Fruit fly (Drosophila melanogaster) whole organism, embryonic: ENCODE data around the gene CG43085.
A peak's percentile ranks its signal among the peaks of the same experiment; 100 is the strongest.

Experiments used
- ATbp ChIP-seq: fragments of 200-800 bp; sonication (Bioruptor generic); optimal IDR thresholded peaks from 2 replicates; lab custom pipeline; 2017; ENCODE audit warnings: missing biosample characterization, mild to moderate bottlenecking, missing genetic modification characterization, missing genetic modification reagents
- CG11085 ChIP-seq: fragments of 200-800 bp; sonication (Bioruptor generic); IDR thresholded peaks from 2 replicates; pipeline ENCODE4 v1.3.6; 2022; ENCODE audit warnings: missing biosample characterization, missing genetic modification characterization
- CG12155 ChIP-seq: fragments of 200-800 bp; sonication (Bioruptor generic); optimal IDR thresholded peaks from 3 replicates; lab custom pipeline; 2016; ENCODE audit warnings: missing biosample characterization, missing genetic modification characterization
- CG12391 ChIP-seq: fragments of 200-800 bp; sonication (Bioruptor generic); optimal IDR thresholded peaks from 3 replicates; lab custom pipeline; 2018; ENCODE audit warnings: missing biosample characterization, mild to moderate bottlenecking, missing genetic modification characterization, moderate library complexity
- CG13624 ChIP-seq: fragments of 200-800 bp; sonication (Bioruptor generic); optimal IDR thresholded peaks from 2 replicates; lab custom pipeline; 2016; ENCODE audit warnings: missing biosample characterization, missing genetic modification characterization
- CG15696 ChIP-seq: fragments of 200-800 bp; sonication (Bioruptor generic); optimal IDR thresholded peaks from 2 replicates; lab custom pipeline; 2019; ENCODE audit warnings: missing biosample characterization, mild to moderate bottlenecking, missing genetic modification characterization, moderate library complexity
- CG1603 ChIP-seq: fragments of 200-800 bp; sonication (Bioruptor generic); optimal IDR thresholded peaks from 2 replicates; lab custom pipeline; 2019; ENCODE audit warnings: missing biosample characterization, mild to moderate bottlenecking, missing genetic modification characterization, moderate library complexity
- CG16779 ChIP-seq: fragments of 200-800 bp; sonication (Bioruptor generic); IDR thresholded peaks from 2 replicates; pipeline ENCODE4 v1.3.6; 2022; ENCODE audit warnings: missing biosample characterization, missing genetic modification characterization
- CG17802 ChIP-seq: fragments of 200-800 bp; sonication (Bioruptor generic); optimal IDR thresholded peaks from 2 replicates; lab custom pipeline; 2018; ENCODE audit warnings: missing biosample characterization, mild to moderate bottlenecking, missing genetic modification characterization, moderate library complexity
- CG18262 ChIP-seq: fragments of 200-800 bp; optimal IDR thresholded peaks from 3 replicates; lab custom pipeline; 2019; ENCODE audit warnings: missing biosample characterization, mild to moderate bottlenecking, missing genetic modification characterization, moderate library complexity
- CG30403 ChIP-seq: fragments of 200-800 bp; sonication (Bioruptor generic); optimal IDR thresholded peaks from 3 replicates; lab custom pipeline; 2016; ENCODE audit warnings: missing biosample characterization, missing genetic modification characterization
- CG31365 ChIP-seq: fragments of 200-800 bp; sonication (Bioruptor generic); optimal IDR thresholded peaks from 2 replicates; lab custom pipeline; 2018; ENCODE audit warnings: missing biosample characterization, mild to moderate bottlenecking, missing genetic modification characterization
- CG3281 ChIP-seq: fragments of 200-800 bp; sonication (Bioruptor generic); optimal IDR thresholded peaks from 3 replicates; lab custom pipeline; 2017; ENCODE audit warnings: missing biosample characterization, mild to moderate bottlenecking, missing genetic modification characterization
- CG3407 ChIP-seq: fragments of 200-800 bp; sonication (Bioruptor generic); optimal IDR thresholded peaks from 2 replicates; lab custom pipeline; 2018; ENCODE audit warnings: missing biosample characterization, mild to moderate bottlenecking, missing genetic modification characterization
- CG3847 ChIP-seq: fragments of 200-800 bp; sonication (Bioruptor generic); IDR thresholded peaks from 2 replicates; pipeline ENCODE4 v1.3.6; 2022; ENCODE audit warnings: missing biosample characterization, missing genetic modification characterization
- CG4282 ChIP-seq: fragments of 200-800 bp; sonication (Bioruptor generic); optimal IDR thresholded peaks from 2 replicates; lab custom pipeline; 2016; ENCODE audit warnings: missing biosample characterization, missing genetic modification characterization
- CG43689 ChIP-seq: fragments of 200-800 bp; sonication (Bioruptor generic); IDR thresholded peaks from 2 replicates; pipeline ENCODE4 v1.3.6; 2022; ENCODE audit warnings: missing biosample characterization, missing genetic modification characterization
- CG4617 ChIP-seq: fragments of 200-800 bp; sonication (Bioruptor generic); optimal IDR thresholded peaks from 3 replicates; lab custom pipeline; 2016; ENCODE audit warnings: missing biosample characterization, missing genetic modification characterization, borderline replicate concordance
- CG4730 ChIP-seq: fragments of 200-800 bp; sonication (Bioruptor generic); IDR thresholded peaks from 2 replicates; pipeline ENCODE4 v1.3.6; 2022; ENCODE audit warnings: missing biosample characterization, missing genetic modification characterization
- CG6175 ChIP-seq: fragments of 200-800 bp; sonication (Bioruptor generic); IDR thresholded peaks from 3 replicates; pipeline ENCODE4 v1.3.6; 2022; ENCODE audit warnings: missing biosample characterization, missing genetic modification characterization
- CG6254 ChIP-seq: fragments of 200-800 bp; sonication (Bioruptor generic); optimal IDR thresholded peaks from 3 replicates; lab custom pipeline; 2017; ENCODE audit warnings: mild to moderate bottlenecking, missing biosample characterization, missing genetic modification reagents, missing genetic modification characterization
- CG6272 ChIP-seq: fragments of 200-800 bp; sonication (Bioruptor generic); IDR thresholded peaks from 2 replicates; pipeline ENCODE4 v1.3.6; 2022; ENCODE audit warnings: missing biosample characterization, missing genetic modification characterization
- CG8359 ChIP-seq: fragments of 200-800 bp; sonication (Bioruptor generic); optimal IDR thresholded peaks from 2 replicates; lab custom pipeline; 2017; ENCODE audit warnings: missing biosample characterization, mild to moderate bottlenecking, missing genetic modification characterization, borderline replicate concordance
- CG8924 ChIP-seq: fragments of 200-800 bp; optimal IDR thresholded peaks from 3 replicates; lab custom pipeline; 2019; ENCODE audit warnings: missing biosample characterization, mild to moderate bottlenecking, missing genetic modification characterization, moderate library complexity
- Deaf1 ChIP-seq: fragments of 200-800 bp; optimal IDR thresholded peaks from 3 replicates; lab custom pipeline; 2019; ENCODE audit warnings: missing biosample characterization, mild to moderate bottlenecking, missing genetic modification characterization, moderate library complexity
- Drgx ChIP-seq: fragments of 200-800 bp; sonication (Bioruptor generic); IDR thresholded peaks from 2 replicates; pipeline ENCODE4 v1.3.6; 2022; ENCODE audit warnings: missing biosample characterization, missing genetic modification characterization
- E2f1 ChIP-seq: fragments of 200-800 bp; sonication (Bioruptor generic); IDR thresholded peaks from 2 replicates; pipeline ENCODE4 v1.3.6; 2022; ENCODE audit warnings: missing biosample characterization, missing genetic modification characterization
- HLH54F ChIP-seq: fragments of 200-800 bp; sonication (Bioruptor generic); optimal IDR thresholded peaks from 3 replicates; lab custom pipeline; 2016; ENCODE audit warnings: missing biosample characterization, missing genetic modification characterization
- Lpt ChIP-seq: fragments of >200 bp; optimal IDR thresholded peaks from 2 replicates; lab custom pipeline; 2018; ENCODE audit warnings: missing biosample characterization, missing genetic modification characterization
- MBD-R2 ChIP-seq: fragments of 200-800 bp; sonication (Bioruptor generic); IDR thresholded peaks from 2 replicates; pipeline ENCODE4 v1.3.6; 2022; ENCODE audit warnings: missing biosample characterization, missing genetic modification characterization
- Neu2 ChIP-seq: fragments of 200-800 bp; sonication (Bioruptor generic); optimal IDR thresholded peaks from 3 replicates; lab custom pipeline; 2016; ENCODE audit warnings: missing biosample characterization, missing genetic modification characterization, borderline replicate concordance
- PHDP ChIP-seq: fragments of 200-800 bp; sonication (Bioruptor generic); optimal IDR thresholded peaks from 3 replicates; lab custom pipeline; 2018; ENCODE audit warnings: missing biosample characterization, mild to moderate bottlenecking, missing genetic modification characterization, moderate library complexity
- YL-1 ChIP-seq: fragments of 200-800 bp; sonication (Bioruptor generic); optimal IDR thresholded peaks from 3 replicates; lab custom pipeline; 2017; ENCODE audit warnings: missing biosample characterization, mild to moderate bottlenecking, missing genetic modification characterization
- ash1 ChIP-seq: fragments of 200-800 bp; sonication (Bioruptor generic); optimal IDR thresholded peaks from 2 replicates; lab custom pipeline; 2018; ENCODE audit warnings: missing biosample characterization, mild to moderate bottlenecking, missing genetic modification characterization
- bowl ChIP-seq: fragments of 200-800 bp; sonication (Bioruptor generic); IDR thresholded peaks from 2 replicates; pipeline ENCODE4 v1.3.6; 2022; ENCODE audit warnings: missing biosample characterization, missing genetic modification characterization
- cato ChIP-seq: fragments of 200-800 bp; sonication (Bioruptor generic); optimal IDR thresholded peaks from 2 replicates; lab custom pipeline; 2016; ENCODE audit warnings: missing biosample characterization, missing genetic modification characterization, borderline replicate concordance
- gce ChIP-seq: fragments of 200-800 bp; sonication (Bioruptor generic); IDR thresholded peaks from 3 replicates; pipeline ENCODE4 v1.3.6; 2022; ENCODE audit warnings: missing biosample characterization, missing genetic modification characterization
- gsb ChIP-seq: fragments of 200-800 bp; sonication (Bioruptor generic); IDR thresholded peaks from 2 replicates; pipeline ENCODE4 v1.3.6; 2022; ENCODE audit warnings: missing biosample characterization, missing genetic modification characterization
- hbn ChIP-seq: fragments of 200-800 bp; sonication (Bioruptor generic); IDR thresholded peaks from 2 replicates; pipeline ENCODE4 v1.3.6; 2022; ENCODE audit warnings: missing biosample characterization, missing genetic modification characterization; ENCODE audit not compliant: partially characterized antibody
- lmd ChIP-seq: fragments of 200-800 bp; sonication (Bioruptor generic); IDR thresholded peaks from 2 replicates; pipeline ENCODE4 v1.3.6; 2022; ENCODE audit warnings: missing biosample characterization, missing genetic modification characterization
- psq ChIP-seq: fragments of 200-800 bp; sonication (Bioruptor generic); optimal IDR thresholded peaks from 2 replicates; lab custom pipeline; 2017; ENCODE audit warnings: missing biosample characterization, missing genetic modification characterization
- ranshi ChIP-seq: fragments of 200-800 bp; sonication (Bioruptor generic); IDR thresholded peaks from 2 replicates; pipeline ENCODE4 v1.3.6; 2022; ENCODE audit warnings: missing biosample characterization, missing genetic modification characterization
- slp2 ChIP-seq: fragments of 200-800 bp; sonication (Bioruptor generic); optimal IDR thresholded peaks from 2 replicates; lab custom pipeline; 2016; ENCODE audit warnings: missing biosample characterization, missing genetic modification characterization
- tgo ChIP-seq: fragments of 200-800 bp; sonication (Bioruptor generic); IDR thresholded peaks from 3 replicates; pipeline ENCODE4 v1.3.6; 2022; ENCODE audit warnings: missing biosample characterization, missing genetic modification characterization
- ttk ChIP-seq: fragments of 200-800 bp; sonication (Bioruptor generic); IDR thresholded peaks from 2 replicates; pipeline ENCODE4 v2.1.2; 2022; ENCODE audit warnings: missing biosample characterization, missing genetic modification characterization
- tx ChIP-seq: fragments of 200-800 bp; sonication (Bioruptor generic); optimal IDR thresholded peaks from 2 replicates; lab custom pipeline; 2016; ENCODE audit warnings: missing biosample characterization, missing genetic modification characterization
- unc-4 ChIP-seq: fragments of 200-800 bp; sonication (Bioruptor generic); IDR thresholded peaks from 2 replicates; pipeline ENCODE4 v1.3.6; 2022; ENCODE audit warnings: missing biosample characterization, missing genetic modification characterization; ENCODE audit not compliant: partially characterized antibody
- wek ChIP-seq: fragments of 200-800 bp; sonication (Bioruptor generic); optimal IDR thresholded peaks from 3 replicates; lab custom pipeline; 2018; ENCODE audit warnings: missing biosample characterization, mild to moderate bottlenecking, missing genetic modification characterization, moderate library complexity
- zen2 ChIP-seq: fragments of 200-800 bp; sonication (Bioruptor generic); IDR thresholded peaks from 3 replicates; pipeline ENCODE4 v1.3.6; 2022; ENCODE audit warnings: missing biosample characterization, missing genetic modification characterization; ENCODE audit not compliant: partially characterized antibody

Gene CG43085

DNA sequence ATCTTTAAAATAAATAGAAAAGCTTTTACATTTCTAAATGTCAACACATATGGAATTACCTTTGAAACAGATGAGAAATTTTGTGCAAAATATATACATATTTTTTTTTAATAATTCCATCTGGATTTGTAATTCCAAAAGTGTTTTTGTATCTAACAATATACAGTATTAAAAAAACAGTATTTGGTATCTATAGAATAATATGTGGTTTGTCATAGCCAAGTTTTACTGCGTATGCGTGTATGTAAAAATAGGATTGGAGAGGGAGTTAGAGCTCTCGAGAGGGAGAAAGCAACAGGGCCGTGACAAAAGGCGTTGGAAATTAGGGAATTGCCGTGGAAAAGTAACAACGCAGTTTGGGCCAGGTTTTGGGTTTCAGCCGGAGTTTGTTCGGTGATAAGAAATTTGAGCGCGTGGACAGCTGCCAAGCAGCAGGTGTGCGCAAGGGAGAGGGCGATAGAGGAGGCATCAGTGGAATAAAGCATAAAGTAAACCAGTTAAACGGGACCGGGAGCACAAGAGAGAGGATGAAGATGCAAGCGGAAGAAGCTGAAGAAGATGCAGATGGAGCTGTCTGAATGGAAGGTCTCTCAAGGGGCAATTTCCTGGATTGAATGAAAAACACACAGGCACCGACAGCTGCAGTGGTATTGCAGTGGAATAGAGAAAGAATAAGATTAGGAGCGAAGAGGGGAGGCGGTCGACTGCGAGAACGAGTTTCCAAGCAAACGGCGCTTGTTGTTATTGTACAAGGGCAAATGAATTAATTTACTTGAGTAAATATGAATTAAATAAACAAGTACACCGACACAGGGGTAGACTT is 6.6 kb upstream of the CG43085 start (continued):
- no peak for TF ChIP-seq wek (GFP tag; lab: Kevin White, UChicago)
- TF ChIP-seq E2f1 = peak; percentile 71; the same call in 1 of the 2 replicates
- TF ChIP-seq CG4730 (GFP tag; lab: Robert Waterston, UW) = peak; percentile 36; the same call in 1 of the 2 replicates
- TF ChIP-seq CG13624 (GFP tag; lab: Kevin White, UChicago) = no peak
- no peak for TF ChIP-seq CG6272 (GFP tag; lab: Robert Waterston, UW)
- TF ChIP-seq gsb (GFP tag; lab: Robert Waterston, UW) = peak; percentile 70
- TF ChIP-seq CG4282 = no peak
- TF ChIP-seq CG3407 (GFP tag; lab: Kevin White, UChicago) = peak; percentile 74
- TF ChIP-seq CG15696 (tag; lab: Kevin White, UChicago) = peak; percentile 11
- TF ChIP-seq Deaf1 (tag; lab: Kevin White, UChicago) = no peak
- TF ChIP-seq psq (GFP tag; lab: Kevin White, UChicago) = no peak
- peak; percentile 33; the same call in 2 of the 3 replicates for TF ChIP-seq tgo (GFP tag; lab: Robert Waterston, UW)
- no peak for TF ChIP-seq Lpt (GFP tag; lab: Kevin White, UChicago)
- peak; percentile 20; the same call in 1 of the 2 replicates for TF ChIP-seq MBD-R2 (GFP tag; lab: Robert Waterston, UW)
- TF ChIP-seq CG12155 = no peak
- no peak for TF ChIP-seq zen2 (GFP tag; lab: Robert Waterston, UW)
- TF ChIP-seq slp2 (GFP tag; lab: Kevin White, UChicago) = no peak
- peak; percentile 78 for TF ChIP-seq CG16779 (GFP tag; lab: Robert Waterston, UW)
- TF ChIP-seq CG1603 (tag; lab: Kevin White, UChicago) = peak; percentile 60
- no peak for TF ChIP-seq tx (GFP tag; lab: Kevin White, UChicago)
- no peak for TF ChIP-seq hbn
- peak; percentile 30; the same call in 1 of the 2 replicates for TF ChIP-seq lmd (GFP tag; lab: Robert Waterston, UW)
- TF ChIP-seq unc-4 (GFP tag; lab: Robert Waterston, UW) = no peak
- peak; percentile 70; the same call in 2 of the 3 replicates for TF ChIP-seq CG6175
- no peak for TF ChIP-seq CG8359 (GFP tag; lab: Kevin White, UChicago)
- no peak for TF ChIP-seq Neu2 (GFP tag; lab: Kevin White, UChicago)
- peak; percentile 74 for TF ChIP-seq CG3281
- TF ChIP-seq ranshi = peak; percentile 69; the same call in 1 of the 2 replicates
- TF ChIP-seq YL-1 = no peak
- 0 out of 2 replicates have a peak, but pooled peaks have one; percentile 25 for TF ChIP-seq CG11085 (GFP tag; lab: Robert Waterston, UW)
- TF ChIP-seq CG18262 (tag; lab: Kevin White, UChicago) = no peak
- no peak for TF ChIP-seq Drgx (GFP tag; lab: Robert Waterston, UW)
- TF ChIP-seq CG4617 (GFP tag; lab: Kevin White, UChicago) = no peak
- TF ChIP-seq ATbp (GFP tag; lab: Kevin White, UChicago) = peak; percentile 88
- TF ChIP-seq CG6254 = peak; percentile 75
- no peak for TF ChIP-seq ttk (GFP tag; lab: Robert Waterston, UW)
- peak; percentile 2 for TF ChIP-seq CG17802
- no peak for TF ChIP-seq HLH54F (GFP tag; lab: Kevin White, UChicago)
- peak; percentile 78 for TF ChIP-seq gce (GFP tag; lab: Robert Waterston, UW)
- TF ChIP-seq CG43689 = no peak
- TF ChIP-seq CG31365 (tag; lab: Kevin White, UChicago) = no peak
- TF ChIP-seq cato (GFP tag; lab: Kevin White, UChicago) = no peak
- TF ChIP-seq CG8924 (tag; lab: Kevin White, UChicago) = no peak
- TF ChIP-seq ash1 = peak; percentile 30
- peak; percentile 54 for TF ChIP-seq PHDP (tag; lab: Kevin White, UChicago)
- TF ChIP-seq CG3847 = no peak
- no peak for TF ChIP-seq CG30403 (GFP tag; lab: Kevin White, UChicago)
- no peak for TF ChIP-seq CG12391 (tag; lab: Kevin White, UChicago)
- TF ChIP-seq bowl (GFP tag; lab: Robert Waterston, UW) = no peak
